Fruit fly (Drosophila melanogaster): Measurements from ENCODE around the gene CG7907.

Gene CG7907

dm6 chr3R:21387356-21387980 lies 16.1 kb upstream of the CG7907 start:
- no peak for TF ChIP-seq Sin3A (optimal IDR thresholded peaks at IDR 0.05)
- TF ChIP-seq ttk (optimal IDR thresholded peaks at IDR 0.05) = no peak
- TF ChIP-seq insv (optimal IDR thresholded peaks at IDR 0.05) = no peak
- no peak for TF ChIP-seq h (optimal IDR thresholded peaks at IDR 0.05)
- no peak for TF ChIP-seq psq (optimal IDR thresholded peaks at IDR 0.05)
- no peak for TF ChIP-seq Myc (optimal IDR thresholded peaks at IDR 0.05)

dm6 chr3R:21388564-21388963 lies 15.0 kb upstream of the CG7907 start, which contains the start of gene bap:
Gene bap, plus strand, starts transcription at chr3R:21388880.
- TF ChIP-seq Myc (optimal IDR thresholded peaks at IDR 0.05) = no peak
- no peak for TF ChIP-seq ttk (optimal IDR thresholded peaks at IDR 0.05)
- no peak for TF ChIP-seq insv (optimal IDR thresholded peaks at IDR 0.05)
- no peak for TF ChIP-seq psq (optimal IDR thresholded peaks at IDR 0.05)
- TF ChIP-seq h (optimal IDR thresholded peaks at IDR 0.05) = no peak
- no peak for TF ChIP-seq Sin3A (optimal IDR thresholded peaks at IDR 0.05)

dm6 chr3R:21390959-21391358 lies 12.6 kb upstream of the CG7907 start:
- TF ChIP-seq insv (optimal IDR thresholded peaks at IDR 0.05) = no peak
- no peak for TF ChIP-seq h (optimal IDR thresholded peaks at IDR 0.05)
- no peak for TF ChIP-seq ttk (optimal IDR thresholded peaks at IDR 0.05)
- no peak for TF ChIP-seq psq (optimal IDR thresholded peaks at IDR 0.05)
- no peak for TF ChIP-seq Myc (optimal IDR thresholded peaks at IDR 0.05)
- TF ChIP-seq Sin3A (optimal IDR thresholded peaks at IDR 0.05) = no peak

- no peak for TF ChIP-seq insv (optimal IDR thresholded peaks at IDR 0.05)
- no peak for TF ChIP-seq psq (optimal IDR thresholded peaks at IDR 0.05)
- TF ChIP-seq Sin3A (optimal IDR thresholded peaks at IDR 0.05) = no peak
- TF ChIP-seq ttk (optimal IDR thresholded peaks at IDR 0.05) = no peak
- TF ChIP-seq Myc (optimal IDR thresholded peaks at IDR 0.05) = no peak
- TF ChIP-seq h (optimal IDR thresholded peaks at IDR 0.05) = no peak
Observed at dm6 chr3R:21392221-21392620, 11.3 kb upstream of the CG7907 start.

- TF ChIP-seq Sin3A (optimal IDR thresholded peaks at IDR 0.05) (no peak), Myc (optimal IDR thresholded peaks at IDR 0.05) (no peak), ttk (optimal IDR thresholded peaks at IDR 0.05) (no peak)
Observed at dm6 chr3R:21393005-21393729, 10.4 kb upstream of the CG7907 start.

dm6 chr3R:21399642-21400041 lies 3.9 kb upstream of the CG7907 start, which contains the start of gene Ugt49B2:
Gene Ugt49B2, minus strand, starts transcription at chr3R:21399742.
- no peak for TF ChIP-seq Sin3A (optimal IDR thresholded peaks at IDR 0.05)
- no peak for TF ChIP-seq h (optimal IDR thresholded peaks at IDR 0.05)

- TF ChIP-seq Sin3A (optimal IDR thresholded peaks at IDR 0.05) = no peak
- TF ChIP-seq Myc (optimal IDR thresholded peaks at IDR 0.05) = no peak
- TF ChIP-seq h (optimal IDR thresholded peaks at IDR 0.05) = no peak
- TF ChIP-seq psq (optimal IDR thresholded peaks at IDR 0.05) = no peak
- TF ChIP-seq insv (optimal IDR thresholded peaks at IDR 0.05) = no peak
- no peak for TF ChIP-seq ttk (optimal IDR thresholded peaks at IDR 0.05)
Observed at dm6 chr3R:21406708-21407107, 3.2 kb downstream of the CG7907 start.

- no peak for TF ChIP-seq ttk (optimal IDR thresholded peaks at IDR 0.05)
- TF ChIP-seq Myc (optimal IDR thresholded peaks at IDR 0.05) = no peak
- no peak for TF ChIP-seq h (optimal IDR thresholded peaks at IDR 0.05)
- no peak for TF ChIP-seq Sin3A (optimal IDR thresholded peaks at IDR 0.05)
- TF ChIP-seq insv (optimal IDR thresholded peaks at IDR 0.05) = no peak
- TF ChIP-seq psq (optimal IDR thresholded peaks at IDR 0.05) = no peak
Observed at dm6 chr3R:21407145-21407544, 3.6 kb downstream of the CG7907 start, which contains the start of gene CheB93a. Gene CheB93a, plus strand, starts transcription at chr3R:21407445.

dm6 chr3R:21408372-21408771 lies 4.8 kb downstream of the CG7907 start:
- TF ChIP-seq psq (optimal IDR thresholded peaks at IDR 0.05) (no peak), insv (optimal IDR thresholded peaks at IDR 0.05) (no peak)

- TF ChIP-seq ttk (optimal IDR thresholded peaks at IDR 0.05) = no peak
- TF ChIP-seq insv (optimal IDR thresholded peaks at IDR 0.05) = no peak
- no peak for TF ChIP-seq h (optimal IDR thresholded peaks at IDR 0.05)
- TF ChIP-seq psq (optimal IDR thresholded peaks at IDR 0.05) = no peak
- TF ChIP-seq Sin3A (optimal IDR thresholded peaks at IDR 0.05) = no peak
- no peak for TF ChIP-seq Myc (optimal IDR thresholded peaks at IDR 0.05)
Observed at dm6 chr3R:21408823-21409222, 5.3 kb downstream of the CG7907 start, which contains the start of gene CheB93b. Gene CheB93b, plus strand, starts transcription at chr3R:21409123.

dm6 chr3R:21414169-21414568 lies 10.6 kb downstream of the CG7907 start:
- TF ChIP-seq ttk (optimal IDR thresholded peaks at IDR 0.05) = no peak
- TF ChIP-seq Sin3A (optimal IDR thresholded peaks at IDR 0.05) = no peak
- TF ChIP-seq psq (optimal IDR thresholded peaks at IDR 0.05) = no peak
- no peak for TF ChIP-seq insv (optimal IDR thresholded peaks at IDR 0.05)
- no peak for TF ChIP-seq Myc (optimal IDR thresholded peaks at IDR 0.05)
- TF ChIP-seq h (optimal IDR thresholded peaks at IDR 0.05) = no peak

dm6 chr3R:21415016-21415638 lies 11.6 kb downstream of the CG7907 start:
- TF ChIP-seq h (optimal IDR thresholded peaks at IDR 0.05) (no peak), insv (optimal IDR thresholded peaks at IDR 0.05) (no peak), Myc (optimal IDR thresholded peaks at IDR 0.05) (no peak), Sin3A (optimal IDR thresholded peaks at IDR 0.05) (no peak), ttk (optimal IDR thresholded peaks at IDR 0.05) (no peak), psq (optimal IDR thresholded peaks at IDR 0.05) (no peak)

Measured in Kc167 (cell line).